Comparison of ENCODE assay signal across 3 fruit fly cellular contexts in the genomic region with DNA sequence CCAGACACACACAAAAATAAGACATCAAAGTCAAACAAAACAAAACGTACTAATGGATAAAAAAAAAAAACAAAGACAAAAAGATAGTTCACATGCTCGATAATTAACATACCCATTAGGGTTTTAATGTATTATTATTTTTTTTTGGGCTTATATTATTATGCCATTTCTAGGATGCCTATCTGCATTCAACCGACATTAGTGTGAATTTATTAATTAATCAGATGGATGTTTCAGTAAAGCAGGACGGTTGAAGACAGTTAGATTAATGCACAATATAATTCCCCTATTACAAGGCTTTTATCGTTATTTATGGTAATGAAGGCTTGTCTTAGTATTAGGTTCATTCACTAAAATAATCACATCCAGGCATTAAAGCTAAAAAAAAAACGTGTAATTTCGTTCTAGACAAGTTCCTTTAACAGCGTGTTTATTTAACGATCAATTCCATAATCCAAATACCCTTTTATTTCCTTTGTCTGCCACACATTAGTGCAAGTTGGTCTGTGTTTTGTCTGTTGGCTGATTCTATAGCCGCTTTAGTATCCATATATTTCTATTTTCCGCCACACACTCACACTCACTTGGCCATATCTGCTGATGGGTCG.
TF ChIP-seq lines count a peak whose summit lies in the region.

No protein-coding gene starts in this region.

- no peak for TF ChIP-seq CTCF in whole organism, embryonic (GFP tag; optimal IDR thresholded peaks at IDR 0.05; lab: Kevin White, UChicago)

TF ChIP-seq in whole organism, embryonic, 481 proteins besides CTCF, POLR2A, EP300 and RAD21 (continues in another document):
- TF ChIP-seq peb (GFP tag; IDR thresholded peaks at IDR 0.05; lab: Robert Waterston, UW) (no peak), ash1 (GFP tag; optimal IDR thresholded peaks at IDR 0.05; lab: Kevin White, UChicago) (no peak), CrebB (tag; optimal IDR thresholded peaks at IDR 0.05; lab: Kevin White, UChicago) (no peak), Ptx1 (GFP tag; IDR thresholded peaks at IDR 0.05; lab: Robert Waterston, UW) (peak; percentile 19; the same call in 1 of the 2 replicates), Mes4 (GFP tag; optimal IDR thresholded peaks at IDR 0.05; lab: Kevin White, UChicago) (no peak), gcm (GFP tag; optimal IDR thresholded peaks at IDR 0.05; lab: Kevin White, UChicago) (no peak), Trl (optimal IDR thresholded peaks at IDR 0.05; lab: Kevin White, UChicago) (no peak), Trl (GFP tag; optimal IDR thresholded peaks at IDR 0.05; lab: Kevin White, UChicago) (no peak), MESR4 (GFP tag; optimal IDR thresholded peaks at IDR 0.05; lab: Kevin White, UChicago) (no peak), CG13624 (GFP tag; optimal IDR thresholded peaks at IDR 0.05; lab: Kevin White, UChicago) (peak; percentile 6), hbn (GFP tag; IDR thresholded peaks at IDR 0.05; lab: Robert Waterston, UW; ENCODE audit: partially characterized antibody) (no peak), bowl (GFP tag; IDR thresholded peaks at IDR 0.05; lab: Robert Waterston, UW) (no peak), CG8478 (optimal IDR thresholded peaks at IDR 0.05; lab: Kevin White, UChicago) (no peak), fd96Cb (tag; optimal IDR thresholded peaks at IDR 0.05; lab: Kevin White, UChicago) (peak; percentile 4), so (GFP tag; IDR thresholded peaks at IDR 0.05; lab: Robert Waterston, UW) (no peak), CG4707 (GFP tag; optimal IDR thresholded peaks at IDR 0.05; lab: Kevin White, UChicago) (no peak), YL-1 (GFP tag; optimal IDR thresholded peaks at IDR 0.05; lab: Kevin White, UChicago) (no peak), CG3847 (GFP tag; IDR thresholded peaks at IDR 0.05; lab: Robert Waterston, UW) (peak; percentile 23; the same call in 1 of the 2 replicates), pfk (GFP tag; optimal IDR thresholded peaks at IDR 0.05; lab: Kevin White, UChicago) (no peak), CG12391 (tag; optimal IDR thresholded peaks at IDR 0.05; lab: Kevin White, UChicago) (peak; percentile 2), CG3995 (GFP tag; optimal IDR thresholded peaks at IDR 0.05; lab: Kevin White, UChicago) (no peak), Fer1 (GFP tag; optimal IDR thresholded peaks at IDR 0.05; lab: Kevin White, UChicago) (no peak), Dip3 (GFP tag; optimal IDR thresholded peaks at IDR 0.05; lab: Kevin White, UChicago) (no peak), luna (GFP tag; optimal IDR thresholded peaks at IDR 0.05; lab: Kevin White, UChicago) (no peak), fu2 (GFP tag; optimal IDR thresholded peaks at IDR 0.05; lab: Kevin White, UChicago) (no peak), CG6689 (GFP tag; IDR thresholded peaks at IDR 0.05; lab: Robert Waterston, UW) (no peak), lmd (GFP tag; IDR thresholded peaks at IDR 0.05; lab: Robert Waterston, UW) (peak; percentile 12; the same call in 1 of the 2 replicates), ham (GFP tag; IDR thresholded peaks at IDR 0.05; lab: Robert Waterston, UW) (no peak), CG9817 (tag; optimal IDR thresholded peaks at IDR 0.05; lab: Kevin White, UChicago) (no peak)

TF ChIP-seq in whole organism, prepupa, 60 proteins besides CTCF, POLR2A, EP300 and RAD21:
- TF ChIP-seq CG32006 (GFP tag; optimal IDR thresholded peaks at IDR 0.05; lab: Kevin White, UChicago): peak; percentile 33
- TF ChIP-seq net (GFP tag; optimal IDR thresholded peaks at IDR 0.05; lab: Kevin White, UChicago): no peak
- no peak for TF ChIP-seq CG6854 (GFP tag; optimal IDR thresholded peaks at IDR 0.05; lab: Kevin White, UChicago)
- no peak for TF ChIP-seq eg (GFP tag; IDR thresholded peaks at IDR 0.05; lab: Robert Waterston, UW)
- peak in 1 of 2 experiments; percentile 37 for TF ChIP-seq salr (GFP tag; optimal IDR thresholded peaks at IDR 0.05; lab: Kevin White, UChicago)
- TF ChIP-seq CG10669 (GFP tag; optimal IDR thresholded peaks at IDR 0.05; lab: Kevin White, UChicago): no peak
- no peak for TF ChIP-seq fd59A (GFP tag; optimal IDR thresholded peaks at IDR 0.05; lab: Kevin White, UChicago)
- no peak for TF ChIP-seq CG7368 (GFP tag; optimal IDR thresholded peaks at IDR 0.05; lab: Kevin White, UChicago)
- TF ChIP-seq Eip78C (GFP tag; lab: Kevin White, UChicago): peak; percentile 10
- TF ChIP-seq Hr4 (GFP tag; optimal IDR thresholded peaks at IDR 0.05; lab: Kevin White, UChicago): no peak
- no peak for TF ChIP-seq Blimp-1 (GFP tag; optimal IDR thresholded peaks at IDR 0.05; lab: Kevin White, UChicago)
- no peak for TF ChIP-seq Eip93F (GFP tag; optimal IDR thresholded peaks at IDR 0.05; lab: Kevin White, UChicago)
- no peak for TF ChIP-seq Smox (GFP tag; optimal IDR thresholded peaks at IDR 0.05; lab: Kevin White, UChicago)
- peak; percentile 0 for TF ChIP-seq Lpt (GFP tag; optimal IDR thresholded peaks at IDR 0.05; lab: Kevin White, UChicago)
- no peak for TF ChIP-seq spab (GFP tag; optimal IDR thresholded peaks at IDR 0.05; lab: Kevin White, UChicago)
- TF ChIP-seq Hr39 (GFP tag; optimal IDR thresholded peaks at IDR 0.05; lab: Kevin White, UChicago): no peak
- no peak for TF ChIP-seq Hr38 (GFP tag; optimal IDR thresholded peaks at IDR 0.05; lab: Kevin White, UChicago)
- no peak for TF ChIP-seq CG11902 (GFP tag; optimal IDR thresholded peaks at IDR 0.05; lab: Kevin White, UChicago)
- TF ChIP-seq esn (GFP tag; optimal IDR thresholded peaks at IDR 0.05; lab: Kevin White, UChicago): no peak
- TF ChIP-seq CG9139 (GFP tag; optimal IDR thresholded peaks at IDR 0.05; lab: Kevin White, UChicago): no peak
- no peak for TF ChIP-seq OdsH (GFP tag; optimal IDR thresholded peaks at IDR 0.05; lab: Kevin White, UChicago)
- TF ChIP-seq Eip75B (GFP tag; optimal IDR thresholded peaks at IDR 0.05; lab: Kevin White, UChicago): no peak
- TF ChIP-seq Sox15 (GFP tag; optimal IDR thresholded peaks at IDR 0.05; lab: Kevin White, UChicago): no peak

TF ChIP-seq in whole organism, pupa, 21 proteins besides CTCF, POLR2A, EP300 and RAD21:
- peak; percentile 14 for TF ChIP-seq CG8301 (tag; optimal IDR thresholded peaks at IDR 0.05; lab: Kevin White, UChicago)
- peak; percentile 37 for TF ChIP-seq CG14655 (GFP tag; optimal IDR thresholded peaks at IDR 0.05; lab: Kevin White, UChicago)
- TF ChIP-seq CG32121 (GFP tag; IDR thresholded peaks at IDR 0.05; lab: Robert Waterston, UW): no peak

Comparison
In these comparisons a context has a peak if more than half of its experiments do, and no peak if none do; other contexts are left out.
1. Of the 7 proteins assayed by ChIP-seq in both whole organism, embryonic and whole organism, prepupa: peak only in whole organism, embryonic: Sox102F; only in whole organism, prepupa: Lpt; in both: none; in neither: 5.